Worm (Caenorhabditis elegans) whole organism, L3 larva: ENCODE results near the gene Y54G2A.50.

Experiments
- R02D3.7 ChIP-seq: fragments of 150-350 bp; optimal IDR thresholded peaks from 2 replicates; lab custom pipeline; 2014; ENCODE audit warnings: missing biosample characterization, missing genetic modification characterization
- ZK546.5 ChIP-seq: sonication (generic microtip); optimal IDR thresholded peaks from 2 replicates; lab custom pipeline; 2017; ENCODE audit warnings: missing biosample characterization, missing genetic modification characterization
- aly-2 ChIP-seq: fragments of 150-350 bp; optimal IDR thresholded peaks from 2 replicates; lab custom pipeline; 2014; ENCODE audit warnings: missing biosample characterization, missing genetic modification characterization
- ama-1 ChIP-seq: fragments of 150-350 bp; optimal IDR thresholded peaks from 2 replicates; lab custom pipeline; 2018
- ceh-16 ChIP-seq: sonication (generic microtip); optimal IDR thresholded peaks from 2 replicates; lab custom pipeline; 2017; ENCODE audit warnings: missing biosample characterization, missing genetic modification characterization
- ceh-28 ChIP-seq: fragments of 150-350 bp; optimal IDR thresholded peaks from 2 replicates; lab custom pipeline; 2014; ENCODE audit warnings: missing biosample characterization, missing genetic modification reagents, missing genetic modification characterization
- ceh-82 ChIP-seq: fragments of 150-350 bp; optimal IDR thresholded peaks from 2 replicates; lab custom pipeline; 2014; ENCODE audit warnings: missing biosample characterization, missing genetic modification characterization
- ceh-9 ChIP-seq: sonication (generic microtip); optimal IDR thresholded peaks from 2 replicates; lab custom pipeline; 2018; ENCODE audit warnings: missing biosample characterization, missing genetic modification characterization
- daf-12 ChIP-seq: fragments of 150-350 bp; optimal IDR thresholded peaks from 2 replicates; lab custom pipeline; 2014; ENCODE audit warnings: missing biosample characterization, missing genetic modification reagents, missing genetic modification characterization
- egl-27 ChIP-seq: sonication (generic microtip); optimal IDR thresholded peaks from 4 replicates; lab custom pipeline; 2017; ENCODE audit warnings: missing biosample characterization, missing genetic modification reagents, missing genetic modification characterization
- egl-5 ChIP-seq: fragments of 150-350 bp; optimal IDR thresholded peaks from 2 replicates; lab custom pipeline; 2017; ENCODE audit warnings: missing biosample characterization, missing genetic modification reagents, missing genetic modification characterization, inconsistent platforms
- elt-1 ChIP-seq: fragments of 150-350 bp; optimal IDR thresholded peaks from 2 replicates; lab custom pipeline; 2014; ENCODE audit warnings: missing biosample characterization, missing genetic modification characterization
- elt-2 ChIP-seq: sonication (generic microtip); optimal IDR thresholded peaks from 2 replicates; lab custom pipeline; 2016; ENCODE audit warnings: missing genetic modification reagents, mild to moderate bottlenecking, missing genetic modification characterization, missing compliant biosample characterization
- elt-3 ChIP-seq, 3 experiments: fragments of 150-350 bp in 1 of 3; sonication (generic microtip) in 2 of 3; optimal IDR thresholded peaks; 2 replicates in 2 of 3; 4 replicates in 1 of 3; lab custom pipeline; 2014 to 2017; ENCODE audit warnings: missing biosample characterization in 3 of 3, missing genetic modification characterization in 3 of 3
- eor-1 ChIP-seq, 2 experiments: fragments of 150-350 bp; optimal IDR thresholded peaks; 2 replicates each; lab custom pipeline; 2014 to 2018; ENCODE audit warnings: missing biosample characterization in 2 of 2, missing genetic modification characterization in 2 of 2
- fkh-10 ChIP-seq: sonication (generic microtip); optimal IDR thresholded peaks from 2 replicates; lab custom pipeline; 2017; ENCODE audit warnings: missing biosample characterization, missing genetic modification reagents, missing genetic modification characterization
- fkh-2 ChIP-seq: fragments of 150-350 bp; optimal IDR thresholded peaks from 2 replicates; lab custom pipeline; 2014; ENCODE audit warnings: missing biosample characterization, missing genetic modification reagents, missing genetic modification characterization
- fos-1 ChIP-seq: fragments of 150-350 bp; optimal IDR thresholded peaks from 2 replicates; lab custom pipeline; 2014; ENCODE audit warnings: missing biosample characterization, missing genetic modification characterization
- hmg-11 ChIP-seq: sonication (generic microtip); optimal IDR thresholded peaks from 2 replicates; lab custom pipeline; 2016; ENCODE audit warnings: missing genetic modification characterization, missing compliant biosample characterization
- jun-1 ChIP-seq: fragments of 150-350 bp; optimal IDR thresholded peaks from 2 replicates; lab custom pipeline; 2014; ENCODE audit warnings: missing biosample characterization, missing genetic modification reagents, missing genetic modification characterization
- lin-15B ChIP-seq: fragments of 150-350 bp; optimal IDR thresholded peaks from 2 replicates; lab custom pipeline; 2014; ENCODE audit warnings: missing biosample characterization, missing genetic modification characterization
- lin-39 ChIP-seq: fragments of 150-350 bp; optimal IDR thresholded peaks from 2 replicates; lab custom pipeline; 2018; ENCODE audit warnings: missing biosample characterization, missing genetic modification reagents, missing genetic modification characterization
- lsy-12 ChIP-seq: sonication (generic microtip); optimal IDR thresholded peaks from 2 replicates; lab custom pipeline; 2016; ENCODE audit warnings: mild to moderate bottlenecking, missing genetic modification characterization, missing compliant biosample characterization
- mdl-1 ChIP-seq: fragments of 150-350 bp; optimal IDR thresholded peaks from 2 replicates; lab custom pipeline; 2014; ENCODE audit warnings: missing biosample characterization, missing genetic modification characterization
- mml-1 ChIP-seq: fragments of 150-350 bp; sonication (generic microtip); optimal IDR thresholded peaks from 3 replicates; lab custom pipeline; 2014; ENCODE audit warnings: missing biosample characterization, missing genetic modification characterization
- nfya-1 ChIP-seq: sonication (generic microtip); optimal IDR thresholded peaks from 2 replicates; lab custom pipeline; 2017; ENCODE audit warnings: missing genetic modification characterization, mild to moderate bottlenecking, missing compliant biosample characterization, antibody characterized with exemption, moderate library complexity; ENCODE audit not compliant: insufficient read depth
- nhr-11 ChIP-seq: fragments of 150-350 bp; optimal IDR thresholded peaks from 2 replicates; lab custom pipeline; 2014; ENCODE audit warnings: missing biosample characterization, missing genetic modification characterization
- nhr-12 ChIP-seq: fragments of 150-350 bp; optimal IDR thresholded peaks from 2 replicates; lab custom pipeline; 2014; ENCODE audit warnings: missing biosample characterization, missing genetic modification characterization
- nhr-23 ChIP-seq: fragments of 150-350 bp; optimal IDR thresholded peaks from 2 replicates; lab custom pipeline; 2014; ENCODE audit warnings: missing biosample characterization, missing genetic modification reagents, missing genetic modification characterization
- nhr-237 ChIP-seq: fragments of 150-350 bp; optimal IDR thresholded peaks from 2 replicates; lab custom pipeline; 2014; ENCODE audit warnings: missing biosample characterization, missing genetic modification characterization
- nhr-25 ChIP-seq: sonication (generic microtip); optimal IDR thresholded peaks from 2 replicates; lab custom pipeline; 2017; ENCODE audit warnings: missing biosample characterization, missing genetic modification characterization
- nhr-28 ChIP-seq: fragments of 150-350 bp; optimal IDR thresholded peaks from 2 replicates; lab custom pipeline; 2014; ENCODE audit warnings: missing biosample characterization, missing genetic modification characterization
- nhr-43 ChIP-seq: sonication (generic microtip); optimal IDR thresholded peaks from 2 replicates; lab custom pipeline; 2016; ENCODE audit warnings: mild to moderate bottlenecking, missing genetic modification characterization, missing compliant biosample characterization; ENCODE audit not compliant: poor library complexity, severe bottlenecking
- nhr-67 ChIP-seq: fragments of 150-350 bp; optimal IDR thresholded peaks from 2 replicates; lab custom pipeline; 2014; ENCODE audit warnings: missing biosample characterization, missing genetic modification characterization
- nhr-76 ChIP-seq: fragments of 150-350 bp; sonication (generic microtip); optimal IDR thresholded peaks from 5 replicates; lab custom pipeline; 2014; ENCODE audit warnings: missing biosample characterization, missing genetic modification characterization
- nhr-77 ChIP-seq: fragments of 150-350 bp; optimal IDR thresholded peaks from 2 replicates; lab custom pipeline; 2014; ENCODE audit warnings: missing biosample characterization, missing genetic modification characterization
- pha-4 ChIP-seq: fragments of 150-350 bp; optimal IDR thresholded peaks from 2 replicates; lab custom pipeline; 2014; ENCODE audit warnings: missing biosample characterization, missing genetic modification reagents, missing genetic modification characterization
- pqm-1 ChIP-seq: fragments of 150-350 bp; optimal IDR thresholded peaks from 2 replicates; lab custom pipeline; 2017; ENCODE audit warnings: missing biosample characterization, missing genetic modification characterization, inconsistent platforms
- sea-2 ChIP-seq: fragments of 150-350 bp; sonication (generic microtip); optimal IDR thresholded peaks from 4 replicates; lab custom pipeline; 2014; ENCODE audit warnings: missing biosample characterization, missing genetic modification reagents, missing genetic modification characterization
- skn-1 ChIP-seq: fragments of 150-350 bp; optimal IDR thresholded peaks from 2 replicates; lab custom pipeline; 2014; ENCODE audit warnings: missing biosample characterization, missing genetic modification characterization
- snpc-4 ChIP-seq: fragments of 150-350 bp; optimal IDR thresholded peaks from 2 replicates; lab custom pipeline; 2014; ENCODE audit warnings: missing biosample characterization, missing genetic modification characterization
- tbx-2 ChIP-seq: sonication (generic microtip); optimal IDR thresholded peaks from 2 replicates; lab custom pipeline; 2016; ENCODE audit warnings: mild to moderate bottlenecking, missing genetic modification characterization, missing compliant biosample characterization
- unc-39 ChIP-seq: sonication (generic microtip); optimal IDR thresholded peaks from 4 replicates; lab custom pipeline; 2017; ENCODE audit warnings: missing biosample characterization, missing genetic modification characterization
- unc-62 ChIP-seq: fragments of 150-350 bp; sonication (generic microtip); optimal IDR thresholded peaks from 4 replicates; lab custom pipeline; 2014; ENCODE audit warnings: missing biosample characterization, missing genetic modification reagents, missing genetic modification characterization
- zag-1 ChIP-seq: fragments of 150-350 bp; optimal IDR thresholded peaks from 2 replicates; lab custom pipeline; 2014; ENCODE audit warnings: missing biosample characterization, missing genetic modification characterization
- ztf-11 ChIP-seq: fragments of 150-350 bp; optimal IDR thresholded peaks from 2 replicates; lab custom pipeline; 2014; ENCODE audit warnings: missing biosample characterization, missing genetic modification characterization
- ztf-4 ChIP-seq: fragments of 150-350 bp; optimal IDR thresholded peaks from 2 replicates; lab custom pipeline; 2014; ENCODE audit warnings: missing biosample characterization, missing genetic modification characterization

Gene Y54G2A.50

DNA sequence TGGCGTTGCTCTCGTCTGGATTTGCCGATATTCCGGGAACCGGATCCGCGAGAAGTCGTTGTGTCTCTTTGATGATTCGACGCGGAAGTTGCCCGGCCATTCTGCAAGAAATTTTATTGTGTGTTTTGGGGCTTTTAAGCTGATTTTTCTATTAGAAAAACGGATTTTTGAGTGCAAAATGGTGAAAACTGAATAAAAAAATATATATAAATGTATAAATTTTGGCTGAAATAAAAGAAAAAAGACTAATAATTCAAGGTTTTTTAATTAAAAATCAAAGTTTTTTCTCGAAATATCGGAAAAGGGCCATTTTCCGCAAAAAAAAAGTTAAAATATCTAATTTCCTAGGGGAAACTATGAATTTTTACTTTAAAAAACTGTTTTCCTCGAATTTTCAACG, 7.8 kb downstream of the Y54G2A.50 start, which contains the start of gene ubc-13:
TSS of gene ubc-13 (minus strand) at position 101 of the 400 bp plus-strand sequence.
- no peak for TF ChIP-seq nhr-77
- no peak for TF ChIP-seq egl-27 (tag; lab: Kevin White, UChicago)
- no peak for TF ChIP-seq sea-2
- no peak for TF ChIP-seq nhr-12
- TF ChIP-seq zag-1 (tag; lab: Kevin White, UChicago), result no peak
- no peak for TF ChIP-seq R02D3.7 (tag; lab: Kevin White, UChicago)

DNA sequence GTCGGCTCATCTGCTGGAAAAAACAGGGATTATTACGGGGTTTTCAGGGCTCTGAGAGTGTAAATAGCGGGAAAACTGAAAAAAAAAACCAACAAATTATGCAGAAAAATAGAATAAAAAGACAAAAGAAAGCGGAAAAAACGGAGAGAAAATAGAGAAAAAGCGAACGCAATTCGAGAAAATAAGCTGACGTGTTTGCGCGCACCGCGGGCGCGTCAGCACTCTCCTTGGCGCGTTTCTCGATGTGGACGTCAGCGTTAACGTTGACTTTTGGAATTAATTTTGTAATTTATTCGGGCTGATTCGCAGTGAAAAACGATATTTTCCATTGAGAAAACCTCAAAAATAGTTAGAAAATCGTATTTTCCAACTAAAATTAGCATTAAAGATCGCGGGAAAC, 10.6 kb downstream of the Y54G2A.50 start, which contains the start of gene manf-1:
TSS of gene manf-1 (minus strand) at position 13 of the 400 bp plus-strand sequence.
- peak; percentile 23 for TF ChIP-seq egl-5 (tag; lab: Kevin White, UChicago)
- TF ChIP-seq nhr-77, result no peak
- TF ChIP-seq unc-39 (tag; lab: Kevin White, UChicago), result no peak
- no peak for TF ChIP-seq ztf-11
- peak; percentile 70 for TF ChIP-seq lin-39 (tag; lab: Kevin White, UChicago)
- TF ChIP-seq pha-4, result peak; percentile 70
- TF ChIP-seq elt-1 (tag; lab: Kevin White, UChicago), result no peak
- TF ChIP-seq sea-2, result no peak
- TF ChIP-seq fkh-10 (GFP tag; lab: Kevin White, UChicago), result no peak
- TF ChIP-seq hmg-11 (tag; lab: Kevin White, UChicago), result peak; percentile 71
- TF ChIP-seq nhr-67 (tag; lab: Kevin White, UChicago), result no peak
- no peak for TF ChIP-seq nhr-28 (tag; lab: Kevin White, UChicago)
- TF ChIP-seq nfya-1 (tag; lab: Kevin White, UChicago), result peak; percentile 79
- no peak for TF ChIP-seq nhr-76 (tag; lab: Kevin White, UChicago)
- TF ChIP-seq tbx-2 (tag; lab: Kevin White, UChicago), result peak; percentile 39
- TF ChIP-seq nhr-43 (tag; lab: Kevin White, UChicago), result no peak
- TF ChIP-seq nhr-25, result peak; percentile 59
- TF ChIP-seq snpc-4 (tag; lab: Kevin White, UChicago), result peak; percentile 62
- TF ChIP-seq aly-2 (tag; lab: Kevin White, UChicago), result no peak
- TF ChIP-seq skn-1 (tag; lab: Kevin White, UChicago), result peak; percentile 48
- TF ChIP-seq daf-12 (tag; lab: Kevin White, UChicago), result no peak
- peak; percentile 52 for TF ChIP-seq nhr-23 (tag; lab: Kevin White, UChicago)
- TF ChIP-seq ceh-9 (tag; lab: Kevin White, UChicago), result no peak
- no peak for TF ChIP-seq pqm-1 (tag; lab: Kevin White, UChicago)
- TF ChIP-seq unc-62 (GFP tag; lab: Kevin White, UChicago), result no peak
- no peak for TF ChIP-seq nhr-11 (tag; lab: Kevin White, UChicago)
- no peak for TF ChIP-seq elt-3 (tag; optimal IDR thresholded peaks at IDR 0.05; lab: Kevin White, UChicago)
- no peak for TF ChIP-seq mml-1 (tag; lab: Kevin White, UChicago)
- TF ChIP-seq ceh-16 (tag; lab: Kevin White, UChicago), result no peak
- no peak for TF ChIP-seq ama-1
- TF ChIP-seq ceh-82 (tag; lab: Kevin White, UChicago), result no peak
- no peak for TF ChIP-seq ztf-4 (tag; lab: Kevin White, UChicago)
- no peak for TF ChIP-seq eor-1 (tag; optimal IDR thresholded peaks at IDR 0.05; lab: Kevin White, UChicago)
- TF ChIP-seq jun-1 (tag; lab: Kevin White, UChicago), result peak; percentile 53
- TF ChIP-seq egl-27 (tag; lab: Kevin White, UChicago), result no peak
- no peak for TF ChIP-seq fos-1 (tag; lab: Kevin White, UChicago)
- TF ChIP-seq fkh-2 (tag; lab: Kevin White, UChicago), result no peak
- no peak for TF ChIP-seq mdl-1 (tag; lab: Kevin White, UChicago)
- TF ChIP-seq lin-15B, result peak; percentile 80
- TF ChIP-seq lsy-12 (tag; lab: Kevin White, UChicago), result peak; percentile 38
- peak; percentile 39 for TF ChIP-seq elt-2 (tag; lab: Kevin White, UChicago)
- TF ChIP-seq nhr-237 (tag; lab: Kevin White, UChicago), result no peak
- no peak for TF ChIP-seq ceh-28 (tag; lab: Kevin White, UChicago)
- no peak for TF ChIP-seq zag-1 (tag; lab: Kevin White, UChicago)
- no peak for TF ChIP-seq ZK546.5 (tag; lab: Kevin White, UChicago)
- TF ChIP-seq nhr-12, result no peak
- no peak for TF ChIP-seq R02D3.7 (tag; lab: Kevin White, UChicago)
